Fruit fly (Drosophila melanogaster) whole organism, embryonic: ENCODE data around the gene Ac76E.

ENCODE experiments used
- Abd-B ChIP-seq: fragments of 200-800 bp; sonication (Bioruptor generic); optimal IDR thresholded peaks from 2 replicates; lab custom pipeline; 2018; ENCODE audit warnings: missing biosample characterization, mild to moderate bottlenecking, missing genetic modification characterization, moderate library complexity
- Aef1 ChIP-seq: fragments of 200-800 bp; sonication (Bioruptor generic); IDR thresholded peaks from 3 replicates; pipeline ENCODE4 v1.3.6; 2022; ENCODE audit warnings: missing biosample characterization, missing genetic modification characterization
- Atf3 ChIP-seq: fragments of 200-800 bp; sonication (Bioruptor generic); optimal IDR thresholded peaks from 3 replicates; lab custom pipeline; 2016; ENCODE audit warnings: missing biosample characterization, missing genetic modification characterization
- BEAF-32 ChIP-seq: fragments of 200-800 bp; sonication (Bioruptor generic); optimal IDR thresholded peaks from 3 replicates; lab custom pipeline; 2017; ENCODE audit warnings: missing biosample characterization, missing genetic modification characterization, mild to moderate bottlenecking, moderate library complexity, missing genetic modification reagents
- CG10267 ChIP-seq: fragments of 200-800 bp; sonication (Bioruptor generic); optimal IDR thresholded peaks from 2 replicates; lab custom pipeline; 2018; ENCODE audit warnings: missing biosample characterization, mild to moderate bottlenecking, missing genetic modification characterization, moderate library complexity
- CG10543 ChIP-seq: fragments of 200-800 bp; sonication (Bioruptor generic); optimal IDR thresholded peaks from 3 replicates; lab custom pipeline; 2017; ENCODE audit warnings: missing biosample characterization, mild to moderate bottlenecking, missing genetic modification characterization, moderate library complexity
- CG10654 ChIP-seq: fragments of 200-800 bp; sonication (Bioruptor generic); optimal IDR thresholded peaks from 2 replicates; lab custom pipeline; 2016; ENCODE audit warnings: missing biosample characterization, missing genetic modification characterization
- CG10959 ChIP-seq: fragments of 200-800 bp; sonication (Bioruptor generic); IDR thresholded peaks from 2 replicates; pipeline ENCODE4 v1.3.6; 2022; ENCODE audit warnings: missing biosample characterization, missing genetic modification characterization
- CG11398 ChIP-seq: fragments of 200-800 bp; sonication (Bioruptor generic); optimal IDR thresholded peaks from 2 replicates; lab custom pipeline; 2016; ENCODE audit warnings: missing biosample characterization, missing genetic modification characterization
- CG12155 ChIP-seq: fragments of 200-800 bp; sonication (Bioruptor generic); optimal IDR thresholded peaks from 3 replicates; lab custom pipeline; 2016; ENCODE audit warnings: missing biosample characterization, missing genetic modification characterization
- CG1233 ChIP-seq: fragments of 200-800 bp; sonication (Bioruptor generic); optimal IDR thresholded peaks from 4 replicates; lab custom pipeline; 2018; ENCODE audit warnings: missing biosample characterization, mild to moderate bottlenecking, missing genetic modification characterization
- CG12391 ChIP-seq: fragments of 200-800 bp; sonication (Bioruptor generic); optimal IDR thresholded peaks from 3 replicates; lab custom pipeline; 2018; ENCODE audit warnings: missing biosample characterization, mild to moderate bottlenecking, missing genetic modification characterization, moderate library complexity
- CG13894 ChIP-seq: fragments of 200-800 bp; sonication (Bioruptor generic); optimal IDR thresholded peaks from 3 replicates; lab custom pipeline; 2018; ENCODE audit warnings: missing biosample characterization, mild to moderate bottlenecking, missing genetic modification characterization, moderate library complexity
- CG14014 ChIP-seq: fragments of 200-800 bp; sonication (Bioruptor generic); IDR thresholded peaks from 2 replicates; pipeline ENCODE4 v1.3.6; 2022; ENCODE audit warnings: missing biosample characterization, missing genetic modification characterization
- CG14860 ChIP-seq: fragments of 200-800 bp; sonication (Bioruptor generic); IDR thresholded peaks from 3 replicates; pipeline ENCODE4 v1.3.6; 2022; ENCODE audit warnings: missing biosample characterization, missing genetic modification characterization; ENCODE audit not compliant: partially characterized antibody
- CG15479 ChIP-seq: fragments of 200-800 bp; sonication (Bioruptor generic); optimal IDR thresholded peaks from 3 replicates; lab custom pipeline; 2019; ENCODE audit warnings: missing biosample characterization, mild to moderate bottlenecking, missing genetic modification characterization, moderate library complexity
- CG1603 ChIP-seq: fragments of 200-800 bp; sonication (Bioruptor generic); optimal IDR thresholded peaks from 2 replicates; lab custom pipeline; 2019; ENCODE audit warnings: missing biosample characterization, mild to moderate bottlenecking, missing genetic modification characterization, moderate library complexity
- CG17912 ChIP-seq: fragments of 200-800 bp; sonication (Bioruptor generic); optimal IDR thresholded peaks from 2 replicates; lab custom pipeline; 2018; ENCODE audit warnings: missing biosample characterization, mild to moderate bottlenecking, missing genetic modification characterization
- CG2678 ChIP-seq: fragments of 200-800 bp; sonication (Bioruptor generic); optimal IDR thresholded peaks from 3 replicates; lab custom pipeline; 2019; ENCODE audit warnings: missing biosample characterization, mild to moderate bottlenecking, missing genetic modification characterization, moderate library complexity
- CG31441 ChIP-seq: fragments of 200-800 bp; sonication (Bioruptor generic); IDR thresholded peaks from 2 replicates; pipeline ENCODE4 v1.3.6; 2022; ENCODE audit warnings: missing biosample characterization, missing genetic modification characterization
- CG32767 ChIP-seq: fragments of 200-800 bp; sonication (Bioruptor generic); IDR thresholded peaks from 2 replicates; pipeline ENCODE4 v1.3.6; 2022; ENCODE audit warnings: missing biosample characterization, missing genetic modification characterization
- CG6813 ChIP-seq: fragments of 200-800 bp; sonication (Bioruptor generic); optimal IDR thresholded peaks from 2 replicates; lab custom pipeline; 2017; ENCODE audit warnings: missing biosample characterization, missing genetic modification characterization, mild to moderate bottlenecking, moderate library complexity, missing genetic modification reagents
- CG7372 ChIP-seq: fragments of 200-800 bp; sonication (Bioruptor generic); IDR thresholded peaks from 2 replicates; pipeline ENCODE4 v1.3.6; 2022; ENCODE audit warnings: missing biosample characterization, missing genetic modification characterization
- Deaf1 ChIP-seq: fragments of 200-800 bp; optimal IDR thresholded peaks from 3 replicates; lab custom pipeline; 2019; ENCODE audit warnings: missing biosample characterization, mild to moderate bottlenecking, missing genetic modification characterization, moderate library complexity
- Dip2 ChIP-seq: fragments of 200-800 bp; sonication (Bioruptor generic); IDR thresholded peaks from 2 replicates; pipeline ENCODE4 v1.3.6; 2022; ENCODE audit warnings: missing biosample characterization, missing genetic modification characterization
- E2f2 ChIP-seq: fragments of 200-800 bp; sonication (Bioruptor generic); IDR thresholded peaks from 2 replicates; pipeline ENCODE4 v1.3.6; 2022; ENCODE audit warnings: missing biosample characterization, missing genetic modification characterization
- HLH54F ChIP-seq: fragments of 200-800 bp; sonication (Bioruptor generic); optimal IDR thresholded peaks from 3 replicates; lab custom pipeline; 2016; ENCODE audit warnings: missing biosample characterization, missing genetic modification characterization
- Lhr ChIP-seq: fragments of 200-800 bp; sonication (Bioruptor generic); optimal IDR thresholded peaks from 3 replicates; lab custom pipeline; 2017; ENCODE audit warnings: mild to moderate bottlenecking, missing biosample characterization, missing genetic modification reagents, missing genetic modification characterization
- Mes4 ChIP-seq: fragments of 200-800 bp; sonication (Bioruptor generic); optimal IDR thresholded peaks from 2 replicates; lab custom pipeline; 2016; ENCODE audit warnings: missing biosample characterization, missing genetic modification characterization
- Mrtf ChIP-seq: fragments of 200-800 bp; sonication (Bioruptor generic); IDR thresholded peaks from 3 replicates; pipeline ENCODE4 v1.3.6; 2022; ENCODE audit warnings: missing biosample characterization, missing genetic modification characterization
- NC2β ChIP-seq: fragments of 200-800 bp; sonication (Bioruptor generic); optimal IDR thresholded peaks from 2 replicates; lab custom pipeline; 2016; ENCODE audit warnings: missing biosample characterization, missing genetic modification characterization
- NFAT ChIP-seq: fragments of 200-800 bp; sonication (Bioruptor generic); IDR thresholded peaks from 2 replicates; pipeline ENCODE4 v1.3.6; 2022; ENCODE audit warnings: missing biosample characterization, missing genetic modification characterization
- NK7.1 ChIP-seq: fragments of 200-800 bp; sonication (Bioruptor generic); optimal IDR thresholded peaks from 3 replicates; lab custom pipeline; 2016; ENCODE audit warnings: missing biosample characterization, missing genetic modification characterization
- Ravus ChIP-seq: fragments of 200-800 bp; sonication (Bioruptor generic); IDR thresholded peaks from 2 replicates; pipeline ENCODE4 v1.3.6; 2022; ENCODE audit warnings: missing biosample characterization, missing genetic modification characterization
- Side ChIP-seq: fragments of 200-800 bp; sonication (Bioruptor generic); optimal IDR thresholded peaks from 2 replicates; lab custom pipeline; 2016; ENCODE audit warnings: missing biosample characterization, missing genetic modification characterization
- Trl ChIP-seq, 3 experiments: fragments of >200 bp in 2 of 3; fragments of 200-800 bp in 1 of 3; sonication (Bioruptor generic) in 1 of 3; optimal IDR thresholded peaks; 2 replicates in 1 of 3; 3 replicates in 2 of 3; lab custom pipeline; 2016 to 2017; ENCODE audit warnings: missing biosample characterization in 1 of 3, missing genetic modification characterization in 1 of 3
- ara ChIP-seq: fragments of 200-800 bp; sonication (Bioruptor generic); IDR thresholded peaks from 2 replicates; pipeline ENCODE4 v1.3.6; 2022; ENCODE audit warnings: missing biosample characterization, missing genetic modification characterization
- dysf ChIP-seq: fragments of 200-800 bp; sonication (Bioruptor generic); IDR thresholded peaks from 3 replicates; pipeline ENCODE4 v1.3.6; 2022; ENCODE audit warnings: missing biosample characterization, missing genetic modification characterization
- fd64A ChIP-seq: fragments of 200-800 bp; sonication (Bioruptor generic); optimal IDR thresholded peaks from 3 replicates; lab custom pipeline; 2018; ENCODE audit warnings: missing biosample characterization, mild to moderate bottlenecking, missing genetic modification characterization
- jing ChIP-seq: fragments of 200-800 bp; sonication (Bioruptor generic); optimal IDR thresholded peaks from 2 replicates; lab custom pipeline; 2018; ENCODE audit warnings: missing biosample characterization, mild to moderate bottlenecking, missing genetic modification characterization
- kay ChIP-seq: fragments of 200-800 bp; sonication (Bioruptor generic); optimal IDR thresholded peaks from 2 replicates; lab custom pipeline; 2016; ENCODE audit warnings: missing biosample characterization, missing genetic modification characterization
- klu ChIP-seq: fragments of 200-800 bp; sonication (Bioruptor generic); IDR thresholded peaks from 2 replicates; pipeline ENCODE4 v1.3.6; 2022; ENCODE audit warnings: missing biosample characterization, missing genetic modification characterization
- nom ChIP-seq: fragments of 200-800 bp; sonication (Bioruptor generic); optimal IDR thresholded peaks from 2 replicates; lab custom pipeline; 2017; ENCODE audit warnings: missing biosample characterization, missing genetic modification characterization, mild to moderate bottlenecking, moderate library complexity, missing genetic modification reagents
- p53 ChIP-seq: fragments of 200-800 bp; sonication (Bioruptor generic); optimal IDR thresholded peaks from 2 replicates; lab custom pipeline; 2016; ENCODE audit warnings: missing biosample characterization, missing genetic modification characterization
- pzg ChIP-seq: fragments of 200-800 bp; sonication (Bioruptor generic); optimal IDR thresholded peaks from 3 replicates; lab custom pipeline; 2018; ENCODE audit warnings: missing biosample characterization, mild to moderate bottlenecking, missing genetic modification characterization, moderate library complexity
- row ChIP-seq: fragments of 200-800 bp; sonication (Bioruptor generic); IDR thresholded peaks from 3 replicates; pipeline ENCODE4 v1.3.6; 2022; ENCODE audit warnings: missing biosample characterization, missing genetic modification characterization
- sens-2 ChIP-seq: fragments of 200-800 bp; sonication (Bioruptor generic); IDR thresholded peaks from 2 replicates; pipeline ENCODE4 v1.3.6; 2022; ENCODE audit warnings: missing biosample characterization, missing genetic modification characterization
- tin ChIP-seq: fragments of 200-800 bp; sonication (Bioruptor generic); optimal IDR thresholded peaks from 3 replicates; lab custom pipeline; 2016; ENCODE audit warnings: missing biosample characterization, missing genetic modification characterization
- tio ChIP-seq: fragments of 200-800 bp; sonication (Bioruptor generic); optimal IDR thresholded peaks from 2 replicates; lab custom pipeline; 2017; ENCODE audit warnings: missing biosample characterization, missing genetic modification characterization, inconsistent platforms
- zfh1 ChIP-seq: fragments of 200-800 bp; sonication (Bioruptor generic); IDR thresholded peaks from 3 replicates; pipeline ENCODE4 v1.3.6; 2022; ENCODE audit warnings: missing biosample characterization, missing genetic modification characterization

Ac76E gene

dm6 chr3L:19909234-19910053 lies 29.6 kb upstream of the Ac76E start (continued):
- no peak for TF ChIP-seq CG12155 (GFP tag; lab: Kevin White, UChicago)
- no peak for TF ChIP-seq CG32767 (GFP tag; lab: Robert Waterston, UW)
- no peak for TF ChIP-seq CG10959 (GFP tag; lab: Robert Waterston, UW)
- TF ChIP-seq CG17912 (GFP tag; lab: Kevin White, UChicago): no peak
- no peak for TF ChIP-seq tio (GFP tag; lab: Kevin White, UChicago)
- no peak for TF ChIP-seq Ravus (GFP tag; lab: Robert Waterston, UW)
- peak; percentile 65 for TF ChIP-seq Lhr (GFP tag; lab: Kevin White, UChicago)
- TF ChIP-seq CG12391 (tag; lab: Kevin White, UChicago): peak; percentile 45
- no peak for TF ChIP-seq kay (GFP tag; lab: Kevin White, UChicago)
- TF ChIP-seq CG15479 (GFP tag; lab: Kevin White, UChicago): no peak
- no peak for TF ChIP-seq CG10543 (GFP tag; lab: Kevin White, UChicago)
- no peak for TF ChIP-seq NFAT (GFP tag; lab: Robert Waterston, UW)
- no peak for TF ChIP-seq CG31441
- TF ChIP-seq jing (GFP tag; lab: Kevin White, UChicago): no peak
- no peak for TF ChIP-seq NK7.1 (GFP tag; lab: Kevin White, UChicago)
- TF ChIP-seq Deaf1 (tag; lab: Kevin White, UChicago): no peak
- no peak for TF ChIP-seq CG13894
- TF ChIP-seq Abd-B: no peak
- TF ChIP-seq Mes4 (GFP tag; lab: Kevin White, UChicago): no peak
- no peak for TF ChIP-seq Aef1
- TF ChIP-seq dysf (GFP tag; lab: Robert Waterston, UW): no peak
- TF ChIP-seq nom (GFP tag; lab: Kevin White, UChicago): no peak
- peak; percentile 30 for TF ChIP-seq NC2β
- TF ChIP-seq fd64A (GFP tag; lab: Kevin White, UChicago): no peak
- TF ChIP-seq E2f2: no peak
- TF ChIP-seq klu: no peak
- no peak for TF ChIP-seq Atf3 (GFP tag; lab: Kevin White, UChicago)
- no peak for TF ChIP-seq CG14014 (GFP tag; lab: Robert Waterston, UW)
- no peak for TF ChIP-seq Mrtf (GFP tag; lab: Robert Waterston, UW)
- TF ChIP-seq pzg (GFP tag; lab: Kevin White, UChicago): peak; percentile 88
- peak; percentile 38; the same call in 1 of the 3 replicates for TF ChIP-seq row (GFP tag; lab: Robert Waterston, UW)
- TF ChIP-seq CG2678: no peak
- no peak for TF ChIP-seq CG11398 (GFP tag; lab: Kevin White, UChicago)
- no peak for TF ChIP-seq Trl (optimal IDR thresholded peaks at IDR 0.05; lab: Kevin White, UChicago)
- TF ChIP-seq Trl (GFP tag; optimal IDR thresholded peaks at IDR 0.05; lab: Kevin White, UChicago): no peak
- no peak for TF ChIP-seq sens-2
- TF ChIP-seq CG1233: peak; percentile 26
- TF ChIP-seq CG10654 (GFP tag; lab: Kevin White, UChicago): no peak
- no peak for TF ChIP-seq Side (GFP tag; lab: Kevin White, UChicago)
- TF ChIP-seq BEAF-32: peak; percentile 54
- peak; percentile 68 for TF ChIP-seq CG10267 (tag; lab: Kevin White, UChicago)
- no peak for TF ChIP-seq Dip2 (GFP tag; lab: Robert Waterston, UW)
- TF ChIP-seq p53 (GFP tag; lab: Kevin White, UChicago): no peak
- TF ChIP-seq tin: no peak
- TF ChIP-seq CG6813 (GFP tag; lab: Kevin White, UChicago): no peak
- TF ChIP-seq CG7372 (GFP tag; lab: Robert Waterston, UW): no peak
- TF ChIP-seq ara: no peak
- TF ChIP-seq CG14860: no peak
- 0 out of 3 replicates have a peak, but pooled peaks have one; percentile 16 for TF ChIP-seq zfh1
- TF ChIP-seq CG1603 (tag; lab: Kevin White, UChicago): peak; percentile 75
- no peak for TF ChIP-seq HLH54F (GFP tag; lab: Kevin White, UChicago)
